Worm (Caenorhabditis elegans): ENCODE data around the gene F41E6.15.

ce11 chrV:8621213-8621612, 18.7 kb upstream of the F41E6.15 start, which contains the start of gene idpc-2:
- TF ChIP-seq ccch-3 (GFP tag; optimal IDR thresholded peaks at IDR 0.05) (no peak), ceh-100 (GFP tag; IDR thresholded peaks at IDR 0.05) (no peak), ama-1 (optimal IDR thresholded peaks at IDR 0.05) (no peak), ama-1 (GFP tag; optimal IDR thresholded peaks at IDR 0.05) (no peak), rcor-1 (GFP tag; IDR thresholded peaks at IDR 0.05) (no peak), egrh-3 (GFP tag; IDR thresholded peaks at IDR 0.05) (no peak), F57A8.1 (GFP tag; optimal IDR thresholded peaks at IDR 0.05) (no peak), pha-4 (tag; optimal IDR thresholded peaks at IDR 0.05) (no peak)
